Fruit fly (Drosophila melanogaster): ENCODE data around the gene GatA.

DNA sequence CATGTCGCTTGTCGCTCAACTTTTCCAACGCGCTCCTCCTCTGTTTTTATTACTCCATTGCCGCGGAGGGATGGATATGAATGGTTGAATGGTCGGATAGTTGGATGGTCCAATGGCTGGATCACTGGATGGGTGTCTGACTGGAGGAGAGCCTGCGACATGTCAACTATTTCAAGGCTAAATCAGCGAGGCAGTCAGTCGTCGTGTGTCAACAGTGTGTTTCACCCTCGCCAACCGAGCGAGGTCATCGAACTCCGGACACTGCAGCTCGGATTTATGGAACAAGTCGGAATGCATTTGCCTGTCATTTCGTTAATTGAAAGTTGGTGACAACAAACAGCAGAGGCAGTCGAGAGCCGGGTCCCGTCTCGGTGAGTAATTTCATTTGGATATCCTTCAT, 43.3 kb upstream of the GatA start:
- TF ChIP-seq CG12768 (GFP tag; optimal IDR thresholded peaks at IDR 0.05) (no peak), kay (GFP tag; ENCODE audit: borderline replicate concordance) (no peak), CG7101 (tag; optimal IDR thresholded peaks at IDR 0.05) (no peak), Crg-1 (GFP tag; optimal IDR thresholded peaks at IDR 0.05) (no peak)

All from whole organism, adult.